Fruit fly (Drosophila melanogaster) whole organism, pupa: Measurements from ENCODE around the gene spir.

Source experiments
- CG10348 ChIP-seq: fragments of 200-800 bp; sonication (Bioruptor generic); IDR thresholded peaks from 2 replicates; pipeline ENCODE4 v1.3.6; 2022; ENCODE audit warnings: missing biosample characterization, missing genetic modification characterization
- CG13204 ChIP-seq: fragments of 200-800 bp; sonication (Bioruptor generic); optimal IDR thresholded peaks from 2 replicates; lab custom pipeline; 2018; ENCODE audit warnings: missing biosample characterization, mild to moderate bottlenecking, missing genetic modification characterization, moderate library complexity
- CG14655 ChIP-seq: fragments of 200-800 bp; sonication (Bioruptor generic); optimal IDR thresholded peaks from 3 replicates; lab custom pipeline; 2017; ENCODE audit warnings: mild to moderate bottlenecking, missing biosample characterization, missing genetic modification reagents, missing genetic modification characterization
- CG17806 ChIP-seq: fragments of 200-800 bp; sonication (Bioruptor generic); optimal IDR thresholded peaks from 2 replicates; lab custom pipeline; 2018; ENCODE audit warnings: missing biosample characterization, mild to moderate bottlenecking, missing genetic modification characterization, moderate library complexity
- CG32121 ChIP-seq: fragments of 200-800 bp; sonication (Bioruptor generic); IDR thresholded peaks from 2 replicates; pipeline ENCODE4 v1.3.6; 2022; ENCODE audit warnings: missing biosample characterization, missing genetic modification characterization
- CG34367 ChIP-seq: fragments of 200-800 bp; sonication (Bioruptor generic); optimal IDR thresholded peaks from 2 replicates; lab custom pipeline; 2018; ENCODE audit warnings: missing biosample characterization, mild to moderate bottlenecking, missing genetic modification characterization
- CG4496 ChIP-seq: fragments of 200-800 bp; sonication (Bioruptor generic); IDR thresholded peaks from 3 replicates; pipeline ENCODE4 v1.3.6; 2022; ENCODE audit warnings: missing biosample characterization, missing genetic modification characterization
- CG8159 ChIP-seq: fragments of 200-800 bp; sonication (Bioruptor generic); optimal IDR thresholded peaks from 3 replicates; lab custom pipeline; 2018; ENCODE audit warnings: missing biosample characterization, mild to moderate bottlenecking, missing genetic modification characterization, moderate library complexity
- CG9948 ChIP-seq: fragments of 200-800 bp; sonication (Bioruptor generic); optimal IDR thresholded peaks from 2 replicates; lab custom pipeline; 2018; ENCODE audit warnings: missing biosample characterization, mild to moderate bottlenecking, missing genetic modification characterization, moderate library complexity
- D1 ChIP-seq: fragments of 200-800 bp; sonication (Bioruptor generic); optimal IDR thresholded peaks from 2 replicates; lab custom pipeline; 2018; ENCODE audit warnings: missing biosample characterization, mild to moderate bottlenecking, missing genetic modification characterization, moderate library complexity
- EcR ChIP-seq: fragments of 200-800 bp; sonication (Bioruptor generic); optimal IDR thresholded peaks from 3 replicates; lab custom pipeline; 2019; ENCODE audit warnings: missing biosample characterization, missing genetic modification characterization, mild to moderate bottlenecking, moderate library complexity, missing genetic modification reagents
- Pif1A ChIP-seq: fragments of 200-800 bp; sonication (Bioruptor generic); optimal IDR thresholded peaks from 3 replicates; lab custom pipeline; 2016; ENCODE audit warnings: missing biosample characterization, missing genetic modification characterization
- Snoo ChIP-seq: fragments of 200-800 bp; sonication (Bioruptor generic); optimal IDR thresholded peaks from 3 replicates; lab custom pipeline; 2017; ENCODE audit warnings: missing biosample characterization, mild to moderate bottlenecking, missing genetic modification characterization, inconsistent platforms
- fd96Ca ChIP-seq: fragments of 200-800 bp; sonication (Bioruptor generic); IDR thresholded peaks from 3 replicates; pipeline ENCODE4 v1.3.6; 2022; ENCODE audit warnings: missing biosample characterization, missing genetic modification characterization
- rn ChIP-seq: fragments of 200-800 bp; sonication (Bioruptor generic); IDR thresholded peaks from 2 replicates; pipeline ENCODE4 v1.3.6; 2022; ENCODE audit warnings: missing biosample characterization, missing genetic modification characterization

Gene spir

DNA sequence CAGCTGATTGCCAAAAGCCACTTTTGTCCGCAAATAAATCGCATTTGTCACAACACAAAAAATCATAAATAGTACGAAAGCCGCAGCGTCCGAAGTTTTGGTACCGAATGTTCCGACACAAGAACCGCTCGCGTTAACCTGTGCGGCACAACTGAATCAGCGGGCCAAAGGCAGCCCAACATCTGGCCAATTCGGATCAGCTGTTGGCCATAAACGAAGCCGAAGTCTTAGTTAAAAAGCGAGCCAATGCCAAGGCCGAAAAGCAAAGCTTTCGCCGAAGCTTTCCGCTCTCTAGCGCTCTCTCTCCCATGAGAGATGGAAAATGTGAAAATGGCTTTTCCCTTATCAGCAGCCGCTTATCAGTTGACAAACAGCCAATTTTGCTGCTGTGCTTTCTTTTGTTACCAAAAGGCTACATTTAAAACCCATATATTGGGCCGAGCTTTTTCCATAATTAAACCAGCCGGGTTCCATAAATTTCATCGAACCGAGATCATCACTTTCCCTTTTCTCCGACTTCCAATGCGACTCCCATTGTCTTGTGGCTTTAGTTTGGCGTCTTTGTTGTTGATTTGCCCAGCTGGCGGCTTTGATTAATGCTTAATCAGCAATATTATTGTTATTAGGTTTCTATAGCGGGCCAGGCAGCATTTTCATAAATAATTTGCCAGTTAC lies 71.3 kb downstream of the spir start, which contains the start of gene CG16798:
Gene CG16798, minus strand, starts transcription at position 216 of the 675 bp plus-strand sequence.
- TF ChIP-seq CG8159 (tag; lab: Kevin White, UChicago): no peak
- TF ChIP-seq Pif1A (GFP tag; lab: Kevin White, UChicago): no peak
- no peak for TF ChIP-seq CG17806
- no peak for TF ChIP-seq CG9948
- TF ChIP-seq D1 (tag; lab: Kevin White, UChicago): no peak
- no peak for TF ChIP-seq CG14655
- TF ChIP-seq CG4496 (GFP tag; lab: Robert Waterston, UW): no peak
- TF ChIP-seq CG10348 (GFP tag; lab: Robert Waterston, UW): no peak
- no peak for TF ChIP-seq EcR (GFP tag; lab: Kevin White, UChicago)

- TF ChIP-seq CG34367 (tag; lab: Kevin White, UChicago) (no peak), CG13204 (no peak), D1 (tag; lab: Kevin White, UChicago) (no peak)
Measured at dm6 chr2L:20390004-20390403, 79.0 kb downstream of the spir start.

- TF ChIP-seq Snoo (tag; lab: Kevin White, UChicago) (no peak), CG4496 (GFP tag; lab: Robert Waterston, UW) (no peak), CG10348 (GFP tag; lab: Robert Waterston, UW) (no peak), fd96Ca (no peak), rn (GFP tag; lab: Robert Waterston, UW) (no peak), D1 (tag; lab: Kevin White, UChicago) (no peak), CG32121 (GFP tag; lab: Robert Waterston, UW) (no peak), Pif1A (GFP tag; lab: Kevin White, UChicago) (no peak), EcR (GFP tag; lab: Kevin White, UChicago) (no peak), CG17806 (no peak)
Measured at dm6 chr2L:20397032-20397431, 86.0 kb downstream of the spir start.
